Fruit fly (Drosophila melanogaster) whole organism, embryonic: ENCODE measurements around the gene TotZ.
A peak's percentile ranks its signal among the peaks of the same experiment; 100 is the strongest.

ENCODE experiments used
- BEAF-32 ChIP-seq: fragments of 200-800 bp; sonication (Bioruptor generic); optimal IDR thresholded peaks from 3 replicates; lab custom pipeline; 2017; ENCODE audit warnings: missing biosample characterization, missing genetic modification characterization, mild to moderate bottlenecking, moderate library complexity, missing genetic modification reagents
- Blimp-1 ChIP-seq: fragments of 200-800 bp; sonication (Bioruptor generic); optimal IDR thresholded peaks from 3 replicates; lab custom pipeline; 2018; ENCODE audit warnings: missing biosample characterization, missing genetic modification characterization, mild to moderate bottlenecking, moderate library complexity, missing genetic modification reagents
- C15 ChIP-seq: fragments of 200-800 bp; sonication (Bioruptor generic); IDR thresholded peaks from 3 replicates; pipeline ENCODE4 v1.3.6; 2022; ENCODE audit warnings: missing biosample characterization, missing genetic modification characterization
- CG10147 ChIP-seq: fragments of 200-800 bp; sonication (Bioruptor generic); optimal IDR thresholded peaks from 2 replicates; lab custom pipeline; 2019; ENCODE audit warnings: missing biosample characterization, mild to moderate bottlenecking, missing genetic modification characterization, moderate library complexity
- CG10462 ChIP-seq: fragments of 200-800 bp; sonication (Bioruptor generic); optimal IDR thresholded peaks from 2 replicates; lab custom pipeline; 2016; ENCODE audit warnings: missing biosample characterization, missing genetic modification characterization
- CG1233 ChIP-seq: fragments of 200-800 bp; sonication (Bioruptor generic); optimal IDR thresholded peaks from 4 replicates; lab custom pipeline; 2018; ENCODE audit warnings: missing biosample characterization, mild to moderate bottlenecking, missing genetic modification characterization
- CG12942 ChIP-seq: fragments of 200-800 bp; sonication (Bioruptor generic); optimal IDR thresholded peaks from 3 replicates; lab custom pipeline; 2016; ENCODE audit warnings: missing biosample characterization, missing genetic modification characterization
- CG14050 ChIP-seq: fragments of 200-800 bp; sonication (Bioruptor generic); IDR thresholded peaks from 3 replicates; pipeline ENCODE4 v1.3.6; 2022; ENCODE audit warnings: missing biosample characterization, missing genetic modification characterization
- CG16779 ChIP-seq: fragments of 200-800 bp; sonication (Bioruptor generic); IDR thresholded peaks from 2 replicates; pipeline ENCODE4 v1.3.6; 2022; ENCODE audit warnings: missing biosample characterization, missing genetic modification characterization
- CG17328 ChIP-seq: fragments of 200-800 bp; sonication (Bioruptor generic); IDR thresholded peaks from 2 replicates; pipeline ENCODE4 v1.3.6; 2022; ENCODE audit warnings: missing biosample characterization, missing genetic modification characterization
- CG17361 ChIP-seq: fragments of 200-800 bp; sonication (Bioruptor generic); IDR thresholded peaks from 3 replicates; pipeline ENCODE4 v1.3.6; 2022; ENCODE audit warnings: missing biosample characterization, missing genetic modification characterization
- CG18011 ChIP-seq: fragments of 200-800 bp; sonication (Bioruptor generic); optimal IDR thresholded peaks from 2 replicates; lab custom pipeline; 2017; ENCODE audit warnings: missing biosample characterization, missing genetic modification characterization, mild to moderate bottlenecking, moderate library complexity, missing genotype
- CG30403 ChIP-seq: fragments of 200-800 bp; sonication (Bioruptor generic); optimal IDR thresholded peaks from 3 replicates; lab custom pipeline; 2016; ENCODE audit warnings: missing biosample characterization, missing genetic modification characterization
- CG3281 ChIP-seq: fragments of 200-800 bp; sonication (Bioruptor generic); optimal IDR thresholded peaks from 3 replicates; lab custom pipeline; 2017; ENCODE audit warnings: missing biosample characterization, mild to moderate bottlenecking, missing genetic modification characterization
- CG6765 ChIP-seq: fragments of 200-800 bp; sonication (Bioruptor generic); optimal IDR thresholded peaks from 3 replicates; lab custom pipeline; 2017; ENCODE audit warnings: missing biosample characterization, mild to moderate bottlenecking, missing genetic modification characterization
- CG8478 ChIP-seq: fragments of >200 bp; optimal IDR thresholded peaks from 2 replicates; lab custom pipeline; 2018
- Dfd ChIP-seq, 2 experiments: fragments of >200 bp; optimal IDR thresholded peaks; 2 replicates each; lab custom pipeline; 2017; ENCODE audit warnings: missing biosample characterization in 2 of 2, missing genetic modification characterization in 2 of 2
- Gsc ChIP-seq: fragments of 200-800 bp; sonication (Bioruptor generic); IDR thresholded peaks from 2 replicates; pipeline ENCODE4 v1.3.6; 2022; ENCODE audit warnings: missing biosample characterization, missing genetic modification characterization
- HLHmδ ChIP-seq: fragments of 200-800 bp; sonication (Bioruptor generic); optimal IDR thresholded peaks from 2 replicates; lab custom pipeline; 2018; ENCODE audit warnings: missing biosample characterization, mild to moderate bottlenecking, missing genetic modification characterization, moderate library complexity
- Hmr ChIP-seq: fragments of 200-800 bp; sonication (Bioruptor generic); optimal IDR thresholded peaks from 3 replicates; lab custom pipeline; 2017; ENCODE audit warnings: mild to moderate bottlenecking, missing biosample characterization, missing genetic modification reagents, missing genetic modification characterization
- Hr3 ChIP-seq: fragments of 200-800 bp; sonication (Bioruptor generic); optimal IDR thresholded peaks from 3 replicates; lab custom pipeline; 2016; ENCODE audit warnings: missing biosample characterization, missing genetic modification characterization
- Max ChIP-seq: fragments of 200-800 bp; sonication (Bioruptor generic); optimal IDR thresholded peaks from 2 replicates; lab custom pipeline; 2016; ENCODE audit warnings: missing biosample characterization, mild to moderate bottlenecking, missing genetic modification characterization
- Med ChIP-seq: fragments of 200-800 bp; sonication (Bioruptor generic); peaks from one replicate; lab custom pipeline; 2016; ENCODE audit warnings: missing biosample characterization, missing genetic modification characterization, mild to moderate bottlenecking, inconsistent platforms, moderate library complexity
- Sin3A ChIP-seq: fragments of >200 bp; optimal IDR thresholded peaks from 2 replicates; lab custom pipeline; 2018
- Ssrp ChIP-seq: fragments of 200-800 bp; sonication (Bioruptor generic); optimal IDR thresholded peaks from 2 replicates; lab custom pipeline; 2018; ENCODE audit warnings: missing biosample characterization, mild to moderate bottlenecking, missing genetic modification characterization, moderate library complexity
- Stat92E ChIP-seq, 3 experiments: fragments of >200 bp in 2 of 3; fragments of 200-800 bp in 1 of 3; sonication (Bioruptor generic) in 1 of 3; optimal IDR thresholded peaks; 2 replicates each; lab custom pipeline; 2017 to 2019; ENCODE audit warnings: missing biosample characterization in 3 of 3, missing genetic modification characterization in 3 of 3, mild to moderate bottlenecking in 1 of 3, moderate library complexity in 1 of 3
- Taf1 ChIP-seq: fragments of 200-800 bp; sonication (Bioruptor generic); IDR thresholded peaks from 2 replicates; pipeline ENCODE4 v1.3.6; 2022; ENCODE audit warnings: missing biosample characterization, missing genetic modification characterization
- ac ChIP-seq: fragments of 200-800 bp; sonication (Bioruptor generic); optimal IDR thresholded peaks from 3 replicates; lab custom pipeline; 2017; ENCODE audit warnings: missing biosample characterization, mild to moderate bottlenecking, missing genetic modification characterization
- aop ChIP-seq: fragments of 200-800 bp; sonication (Bioruptor generic); IDR thresholded peaks from 2 replicates; pipeline ENCODE4 v1.3.6; 2022; ENCODE audit warnings: missing biosample characterization, missing genetic modification characterization
- ase ChIP-seq: fragments of 200-800 bp; sonication (Bioruptor generic); IDR thresholded peaks from 3 replicates; pipeline ENCODE4 v1.3.6; 2022; ENCODE audit warnings: missing biosample characterization, missing genetic modification characterization
- chinmo ChIP-seq: fragments of 200-800 bp; sonication (Bioruptor generic); IDR thresholded peaks from 4 replicates; pipeline ENCODE4 v1.3.6; 2022; ENCODE audit warnings: missing biosample characterization, missing genetic modification characterization; ENCODE audit not compliant: partially characterized antibody
- corto ChIP-seq: fragments of 200-800 bp; sonication (Bioruptor generic); optimal IDR thresholded peaks from 2 replicates; lab custom pipeline; 2016; ENCODE audit warnings: missing biosample characterization, mild to moderate bottlenecking, missing genetic modification characterization, moderate library complexity
- dmrt11E ChIP-seq: fragments of 200-800 bp; sonication (Bioruptor generic); optimal IDR thresholded peaks from 3 replicates; lab custom pipeline; 2018; ENCODE audit warnings: missing biosample characterization, mild to moderate bottlenecking, missing genetic modification characterization, moderate library complexity
- exex ChIP-seq: fragments of 200-800 bp; sonication (Bioruptor generic); optimal IDR thresholded peaks from 4 replicates; lab custom pipeline; 2018; ENCODE audit warnings: missing biosample characterization, mild to moderate bottlenecking, missing genetic modification characterization, moderate library complexity
- fd64A ChIP-seq: fragments of 200-800 bp; sonication (Bioruptor generic); optimal IDR thresholded peaks from 3 replicates; lab custom pipeline; 2018; ENCODE audit warnings: missing biosample characterization, mild to moderate bottlenecking, missing genetic modification characterization
- gcm ChIP-seq: fragments of 200-800 bp; sonication (Bioruptor generic); optimal IDR thresholded peaks from 2 replicates; lab custom pipeline; 2019; ENCODE audit warnings: missing biosample characterization, mild to moderate bottlenecking, missing genetic modification characterization, moderate library complexity
- gsb ChIP-seq: fragments of 200-800 bp; sonication (Bioruptor generic); IDR thresholded peaks from 2 replicates; pipeline ENCODE4 v1.3.6; 2022; ENCODE audit warnings: missing biosample characterization, missing genetic modification characterization
- insv ChIP-seq, 2 experiments: fragments of 200-800 bp; sonication (Bioruptor generic); optimal IDR thresholded peaks; 3 replicates each; lab custom pipeline; 2016 to 2018; ENCODE audit warnings: missing biosample characterization in 2 of 2, missing genetic modification characterization in 2 of 2
- kah ChIP-seq: fragments of 200-800 bp; sonication (Bioruptor generic); optimal IDR thresholded peaks from 2 replicates; lab custom pipeline; 2018; ENCODE audit warnings: missing biosample characterization, mild to moderate bottlenecking, missing genetic modification characterization
- ken ChIP-seq: fragments of 200-800 bp; sonication (Bioruptor generic); IDR thresholded peaks from 3 replicates; pipeline ENCODE4 v1.3.6; 2022; ENCODE audit warnings: missing biosample characterization, missing genetic modification characterization
- lola ChIP-seq, 3 experiments: fragments of >200 bp in 2 of 3; fragments of 200-800 bp in 1 of 3; sonication (Bioruptor generic) in 1 of 3; optimal IDR thresholded peaks; 2 replicates each; lab custom pipeline; 2017 to 2019; ENCODE audit warnings: missing biosample characterization in 3 of 3, missing genetic modification characterization in 3 of 3, mild to moderate bottlenecking in 1 of 3, moderate library complexity in 1 of 3
- psq ChIP-seq: fragments of 200-800 bp; sonication (Bioruptor generic); optimal IDR thresholded peaks from 2 replicates; lab custom pipeline; 2017; ENCODE audit warnings: missing biosample characterization, missing genetic modification characterization
- sna ChIP-seq: fragments of 200-800 bp; sonication (Bioruptor generic); IDR thresholded peaks from 2 replicates; pipeline ENCODE4 v1.3.6; 2022; ENCODE audit warnings: missing biosample characterization, missing genetic modification characterization; ENCODE audit not compliant: partially characterized antibody
- sqz ChIP-seq: fragments of 200-800 bp; sonication (Bioruptor generic); optimal IDR thresholded peaks from 3 replicates; lab custom pipeline; 2018; ENCODE audit warnings: missing biosample characterization, mild to moderate bottlenecking, missing genetic modification characterization
- sug ChIP-seq: fragments of 200-800 bp; optimal IDR thresholded peaks from 2 replicates; lab custom pipeline; 2019; ENCODE audit warnings: missing biosample characterization, mild to moderate bottlenecking, missing genetic modification characterization, moderate library complexity
- ttk ChIP-seq: fragments of 200-800 bp; sonication (Bioruptor generic); IDR thresholded peaks from 2 replicates; pipeline ENCODE4 v2.1.2; 2022; ENCODE audit warnings: missing biosample characterization, missing genetic modification characterization
- wek ChIP-seq: fragments of 200-800 bp; sonication (Bioruptor generic); optimal IDR thresholded peaks from 3 replicates; lab custom pipeline; 2018; ENCODE audit warnings: missing biosample characterization, mild to moderate bottlenecking, missing genetic modification characterization, moderate library complexity
- zfh1 ChIP-seq: fragments of 200-800 bp; sonication (Bioruptor generic); IDR thresholded peaks from 3 replicates; pipeline ENCODE4 v1.3.6; 2022; ENCODE audit warnings: missing biosample characterization, missing genetic modification characterization
- zfh2 ChIP-seq: fragments of 200-800 bp; sonication (Bioruptor generic); optimal IDR thresholded peaks from 2 replicates; lab custom pipeline; 2016; ENCODE audit warnings: missing biosample characterization, missing genetic modification characterization

The TotZ gene

DNA sequence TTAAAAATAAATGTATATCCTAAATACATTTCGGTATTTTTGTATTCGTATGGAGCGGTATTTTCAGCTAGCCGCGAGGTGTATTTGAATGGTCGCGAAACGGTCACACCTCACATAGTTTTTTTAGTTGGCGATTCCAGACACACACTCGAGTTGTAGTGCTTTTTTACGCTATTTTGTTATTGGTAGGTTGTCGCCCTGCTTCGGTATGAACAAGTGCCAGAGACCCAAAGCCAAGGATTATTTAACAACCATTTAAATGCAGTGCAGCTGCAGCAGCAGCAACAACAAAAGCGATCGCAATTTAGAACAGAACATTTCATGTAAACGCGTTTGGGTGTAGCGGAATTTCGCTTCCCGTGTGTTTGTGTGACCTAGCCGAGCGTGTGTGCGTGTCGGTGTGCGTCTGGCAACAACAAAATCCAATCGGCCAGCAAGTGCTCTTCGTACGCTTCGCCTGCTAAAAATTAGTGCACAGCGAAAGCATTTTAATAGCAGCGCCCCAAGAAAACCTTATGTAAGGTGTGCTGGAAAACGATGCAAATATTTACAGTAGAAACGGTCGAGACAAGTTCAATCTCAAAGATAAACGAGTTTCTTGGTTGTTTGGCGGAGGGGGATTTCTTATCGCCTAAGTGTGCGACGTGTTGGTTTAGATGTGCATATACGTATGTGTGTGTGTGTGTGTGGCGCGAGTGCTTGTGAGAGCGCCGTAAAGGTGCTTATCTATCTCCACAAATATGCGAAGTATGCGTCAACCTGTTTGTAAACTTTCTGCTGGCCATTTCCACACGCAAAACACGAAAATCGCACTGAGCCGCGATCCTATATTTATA lies 44.6 kb upstream of the TotZ start, which contains the start of gene Synd (continued):
- TF ChIP-seq psq (GFP tag; lab: Kevin White, UChicago) (no peak), Gsc (no peak), ttk (GFP tag; lab: Robert Waterston, UW) (no peak), Blimp-1 (GFP tag; lab: Kevin White, UChicago) (no peak), exex (tag; lab: Kevin White, UChicago) (peak; percentile 39), Med (peak; percentile 81), Dfd (GFP tag; optimal IDR thresholded peaks at IDR 0.05; lab: Kevin White, UChicago) (no peak), CG16779 (GFP tag; lab: Robert Waterston, UW) (no peak), aop (no peak), corto (GFP tag; lab: Kevin White, UChicago) (no peak), Taf1 (GFP tag; lab: Robert Waterston, UW) (no peak), CG18011 (GFP tag; lab: Kevin White, UChicago) (peak; percentile 2), gcm (GFP tag; lab: Kevin White, UChicago) (peak; percentile 7), sug (peak; percentile 18), fd64A (GFP tag; lab: Kevin White, UChicago) (no peak), Ssrp (no peak), ase (GFP tag; lab: Robert Waterston, UW) (no peak), CG14050 (GFP tag; lab: Robert Waterston, UW) (no peak), CG30403 (no peak), Sin3A (peak; percentile 23), BEAF-32 (GFP tag; lab: Kevin White, UChicago) (peak; percentile 38), insv (GFP tag; optimal IDR thresholded peaks at IDR 0.05; lab: Kevin White, UChicago) (peak in 1 of 2 experiments; percentile 28), zfh1 (GFP tag; lab: Robert Waterston, UW) (no peak), Hr3 (no peak), CG17328 (no peak), sqz (GFP tag; lab: Kevin White, UChicago) (peak; percentile 90), ac (GFP tag; lab: Kevin White, UChicago) (no peak), CG17361 (0 out of 3 replicates have a peak, but pooled peaks have one; percentile 26), Hmr (GFP tag; lab: Kevin White, UChicago) (peak; percentile 38), lola (GFP tag; optimal IDR thresholded peaks at IDR 0.05; lab: Kevin White, UChicago) (peak in 1 of 3 experiments; percentile 81), CG10462 (GFP tag; lab: Kevin White, UChicago) (no peak), Max (GFP tag; lab: Kevin White, UChicago) (no peak), zfh2 (GFP tag; lab: Kevin White, UChicago) (peak; percentile 10), CG1233 (GFP tag; lab: Kevin White, UChicago) (no peak), wek (GFP tag; lab: Kevin White, UChicago) (no peak), chinmo (0 out of 4 replicates have a peak, but pooled peaks have one; percentile 38), Stat92E (GFP tag; optimal IDR thresholded peaks at IDR 0.05; lab: Kevin White, UChicago) (peak in 1 of 3 experiments; percentile 40), HLHmδ (GFP tag; lab: Kevin White, UChicago) (no peak), CG8478 (lab: Kevin White, UChicago) (peak; percentile 84), sna (0 out of 2 replicates have a peak, but pooled peaks have one; percentile 26), dmrt11E (tag; lab: Kevin White, UChicago) (no peak), CG10147 (GFP tag; lab: Kevin White, UChicago) (peak; percentile 54), ken (GFP tag; lab: Robert Waterston, UW) (no peak), CG6765 (GFP tag; lab: Kevin White, UChicago) (no peak), kah (GFP tag; lab: Kevin White, UChicago) (no peak), CG12942 (GFP tag; lab: Kevin White, UChicago) (no peak), gsb (no peak), CG3281 (GFP tag; lab: Kevin White, UChicago) (peak; percentile 34), C15 (GFP tag; lab: Robert Waterston, UW) (no peak)
